Fruit fly (Drosophila melanogaster): ENCODE measurements around the gene CG3513.

DNA sequence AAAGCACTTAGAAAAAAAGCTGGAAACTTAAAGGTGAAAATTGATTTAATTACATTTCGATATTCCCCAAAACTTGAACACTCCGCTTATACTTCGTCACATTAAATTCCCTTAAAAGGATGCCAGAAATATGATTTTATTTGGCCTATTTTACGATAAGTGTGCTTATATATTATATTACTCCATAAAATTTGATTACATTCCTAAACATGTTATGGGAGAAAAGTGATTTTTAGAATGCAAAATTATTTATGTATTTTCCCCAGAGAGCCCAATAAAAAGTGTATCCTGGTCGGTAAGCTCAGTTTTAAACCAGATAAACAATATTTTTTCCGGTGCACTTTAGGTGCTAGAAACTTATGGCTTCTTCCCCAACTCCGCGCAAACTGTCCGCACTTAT lies 44.7 kb upstream of the CG3513 start:
- TF ChIP-seq net (GFP tag; optimal IDR thresholded peaks at IDR 0.05) (no peak), eg (GFP tag; IDR thresholded peaks at IDR 0.05) (no peak), lz (GFP tag; optimal IDR thresholded peaks at IDR 0.05) (no peak), dsx (GFP tag; optimal IDR thresholded peaks at IDR 0.05; ENCODE audit: poor library complexity, severe bottlenecking) (no peak), pdm3 (GFP tag; optimal IDR thresholded peaks at IDR 0.05) (no peak), Gug (GFP tag; IDR thresholded peaks at IDR 0.05) (no peak), svp (GFP tag) (peak; percentile 57), Eip93F (GFP tag; optimal IDR thresholded peaks at IDR 0.05) (no peak), CG6276 (GFP tag; optimal IDR thresholded peaks at IDR 0.05) (peak; percentile 2)

All from whole organism, prepupa.